Worm (Caenorhabditis elegans) whole organism, L4 larva: Measurements from ENCODE around the gene C16A11.10.

Experiments used
- lin-13 ChIP-seq: fragments of 150-350 bp; optimal IDR thresholded peaks from 2 replicates; lab custom pipeline; 2014; ENCODE audit warnings: missing biosample characterization, missing genetic modification reagents, missing genetic modification characterization
- nhr-237 ChIP-seq: sonication (generic microtip); optimal IDR thresholded peaks from 2 replicates; lab custom pipeline; 2017; ENCODE audit warnings: missing biosample characterization, missing genetic modification characterization
- set-16 ChIP-seq: fragments of 200-800 bp; sonication (Bioruptor generic); IDR thresholded peaks from 2 replicates; pipeline ENCODE4 v1.3.6; 2022; ENCODE audit warnings: missing genetic modification reagents, missing genetic modification characterization, missing compliant biosample characterization
- unc-62 ChIP-seq, 3 experiments: fragments of 150-350 bp in 1 of 3; sonication (generic microtip); optimal IDR thresholded peaks in 2 of 3; peaks in 1 of 3; 1 replicate in 1 of 3; 2 replicates in 2 of 3; lab custom pipeline; 2014 to 2017; ENCODE audit warnings: missing biosample characterization in 3 of 3, missing genetic modification characterization in 3 of 3, missing genetic modification reagents in 3 of 3, missing genotype in 1 of 3

DNA sequence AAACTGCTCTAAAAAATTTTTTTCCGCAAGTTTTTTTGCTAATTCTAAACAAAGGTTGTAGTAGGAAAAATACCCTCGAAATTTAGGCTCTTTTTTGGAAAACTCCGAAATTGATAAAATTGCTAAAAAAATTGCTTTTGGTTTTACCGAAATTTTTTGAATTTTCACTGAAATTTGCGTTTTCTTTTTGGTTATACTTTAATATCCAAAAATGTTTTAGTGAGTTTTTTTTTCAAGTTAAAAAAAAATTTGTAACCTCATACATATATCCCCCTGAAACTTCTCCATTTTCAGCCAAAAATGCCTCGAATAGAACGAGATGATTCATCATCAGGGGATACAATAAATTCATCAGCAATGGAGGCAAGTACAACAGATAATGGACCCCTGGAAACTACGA is 15.7 kb downstream of the C16A11.10 start, which contains the start of gene gpa-11:
- no peak for TF ChIP-seq lin-13 (GFP tag; lab: Kevin White, UChicago)
- TF ChIP-seq unc-62 (GFP tag; optimal IDR thresholded peaks at IDR 0.05 in 1 of 2; lab: Kevin White, UChicago), result no peak
- TF ChIP-seq unc-62 (tag; optimal IDR thresholded peaks at IDR 0.05; lab: Kevin White, UChicago), result no peak
- TF ChIP-seq set-16 (GFP tag; lab: Robert Waterston, UW), result no peak
- no peak for TF ChIP-seq nhr-237 (tag; lab: Kevin White, UChicago)
